Fruit fly (Drosophila melanogaster): ENCODE results near the gene CG31360.

Gene CG31360

dm6 chr3R:17670202-17670856 lies 14.6 kb upstream of the CG31360 start:
- TF ChIP-seq pan (optimal IDR thresholded peaks at IDR 0.05) (no peak), psq (optimal IDR thresholded peaks at IDR 0.05) (no peak), Dll (optimal IDR thresholded peaks at IDR 0.05) (no peak), usp (GFP tag; optimal IDR thresholded peaks at IDR 0.05) (no peak), CG8478 (optimal IDR thresholded peaks at IDR 0.05) (no peak), EcR (GFP tag; optimal IDR thresholded peaks at IDR 0.05) (no peak)

- TF ChIP-seq psq (optimal IDR thresholded peaks at IDR 0.05) (no peak), EcR (GFP tag; optimal IDR thresholded peaks at IDR 0.05) (no peak), usp (GFP tag; optimal IDR thresholded peaks at IDR 0.05) (no peak), CG8478 (optimal IDR thresholded peaks at IDR 0.05) (no peak)
Measured at dm6 chr3R:17670857-17671336, 14.0 kb upstream of the CG31360 start, which contains the start of the genes CG7523 and Mps1. Gene CG7523 (minus strand): TSS chr3R:17670895. Gene Mps1 (plus strand): TSS chr3R:17671271.

- no peak for TF ChIP-seq CG8478 (optimal IDR thresholded peaks at IDR 0.05)
- TF ChIP-seq EcR (GFP tag; optimal IDR thresholded peaks at IDR 0.05) = peak in 1 of 2 experiments; percentile 51
Measured at dm6 chr3R:17678138-17678873, 6.6 kb upstream of the CG31360 start.

- no peak for TF ChIP-seq pan (optimal IDR thresholded peaks at IDR 0.05)
- TF ChIP-seq usp (GFP tag; optimal IDR thresholded peaks at IDR 0.05) = no peak
- TF ChIP-seq CG8478 (optimal IDR thresholded peaks at IDR 0.05) = no peak
- no peak for TF ChIP-seq EcR (GFP tag; optimal IDR thresholded peaks at IDR 0.05)
- no peak for TF ChIP-seq Dll (optimal IDR thresholded peaks at IDR 0.05)
- no peak for TF ChIP-seq psq (optimal IDR thresholded peaks at IDR 0.05)
Measured at dm6 chr3R:17679368-17679997, 5.4 kb upstream of the CG31360 start.

dm6 chr3R:17680268-17680638 lies 4.6 kb upstream of the CG31360 start:
- TF ChIP-seq EcR (GFP tag; optimal IDR thresholded peaks at IDR 0.05) (peak; percentile 83 to 85), CG8478 (optimal IDR thresholded peaks at IDR 0.05) (no peak), psq (optimal IDR thresholded peaks at IDR 0.05) (no peak), usp (GFP tag; optimal IDR thresholded peaks at IDR 0.05) (no peak), Dll (optimal IDR thresholded peaks at IDR 0.05) (no peak), pan (optimal IDR thresholded peaks at IDR 0.05) (no peak)

- TF ChIP-seq usp (GFP tag; optimal IDR thresholded peaks at IDR 0.05) = no peak
- TF ChIP-seq CG8478 (optimal IDR thresholded peaks at IDR 0.05) = no peak
- TF ChIP-seq psq (optimal IDR thresholded peaks at IDR 0.05) = no peak
- no peak for TF ChIP-seq Dll (optimal IDR thresholded peaks at IDR 0.05)
- no peak for TF ChIP-seq pan (optimal IDR thresholded peaks at IDR 0.05)
- TF ChIP-seq EcR (GFP tag; optimal IDR thresholded peaks at IDR 0.05) = no peak
Measured at dm6 chr3R:17680639-17681302, 4.1 kb upstream of the CG31360 start.

dm6 chr3R:17681611-17682243 lies 3.2 kb upstream of the CG31360 start:
- TF ChIP-seq CG8478 (optimal IDR thresholded peaks at IDR 0.05) (no peak), EcR (GFP tag; optimal IDR thresholded peaks at IDR 0.05) (no peak), psq (optimal IDR thresholded peaks at IDR 0.05) (no peak), usp (GFP tag; optimal IDR thresholded peaks at IDR 0.05) (no peak), Dll (optimal IDR thresholded peaks at IDR 0.05) (no peak), pan (optimal IDR thresholded peaks at IDR 0.05) (no peak)

dm6 chr3R:17682244-17682773 lies 2.6 kb upstream of the CG31360 start, which contains the start of the genes alt and CG7655:
Gene alt (minus strand): TSS chr3R:17682515.
Gene CG7655 (plus strand): TSS chr3R:17682669.
- TF ChIP-seq CG8478 (optimal IDR thresholded peaks at IDR 0.05) = no peak
- no peak for TF ChIP-seq EcR (GFP tag; optimal IDR thresholded peaks at IDR 0.05)
- TF ChIP-seq psq (optimal IDR thresholded peaks at IDR 0.05) = no peak
- no peak for TF ChIP-seq usp (GFP tag; optimal IDR thresholded peaks at IDR 0.05)
- no peak for TF ChIP-seq Dll (optimal IDR thresholded peaks at IDR 0.05)

dm6 chr3R:17686875-17687274 lies 2.0 kb downstream of the CG31360 start, which contains the start of gene CG31249:
Gene CG31249 (minus strand): TSS chr3R:17687071.
- TF ChIP-seq Dll (optimal IDR thresholded peaks at IDR 0.05) = no peak
- no peak for TF ChIP-seq pan (optimal IDR thresholded peaks at IDR 0.05)
- TF ChIP-seq usp (GFP tag; optimal IDR thresholded peaks at IDR 0.05) = no peak

- TF ChIP-seq usp (GFP tag; optimal IDR thresholded peaks at IDR 0.05) (no peak), pan (optimal IDR thresholded peaks at IDR 0.05) (no peak), CG8478 (optimal IDR thresholded peaks at IDR 0.05) (no peak), EcR (GFP tag; optimal IDR thresholded peaks at IDR 0.05) (no peak), Dll (optimal IDR thresholded peaks at IDR 0.05) (no peak), psq (optimal IDR thresholded peaks at IDR 0.05) (no peak)
Measured at dm6 chr3R:17699891-17700487, 15.1 kb downstream of the CG31360 start.

Data from whole organism.